Fruit fly (Drosophila melanogaster): Measurements from ENCODE around the gene CG15332.

dm6 chrX:7908239-7909068 lies 47.3 kb downstream of the CG15332 start, which contains the start of the genes dpr14 and spidey:
- no peak for TF ChIP-seq psq (optimal IDR thresholded peaks at IDR 0.05)
- no peak for TF ChIP-seq Myc (optimal IDR thresholded peaks at IDR 0.05)

Data from Kc167 (cell line).